Fruit fly (Drosophila melanogaster): ENCODE data around the gene Obp22a.

Obp22a gene

dm6 chr2L:2008980-2009954, 17.3 kb upstream of the Obp22a start, which contains the start of gene CG4238 (continued):
- TF ChIP-seq Deaf1 (tag; optimal IDR thresholded peaks at IDR 0.05), result peak; percentile 7
- peak; percentile 71 for TF ChIP-seq amos (GFP tag; IDR thresholded peaks at IDR 0.05; ENCODE audit: partially characterized antibody)
- TF ChIP-seq MBD-R2 (GFP tag; IDR thresholded peaks at IDR 0.05), result peak; percentile 86
- peak; percentile 16 for TF ChIP-seq gfzf (GFP tag; optimal IDR thresholded peaks at IDR 0.05)
- peak; percentile 72 for TF ChIP-seq trem (tag; optimal IDR thresholded peaks at IDR 0.05)
- peak; percentile 80 for TF ChIP-seq pita (GFP tag; optimal IDR thresholded peaks at IDR 0.05)
- peak; percentile 79 for TF ChIP-seq Elba2 (GFP tag; optimal IDR thresholded peaks at IDR 0.05)
- no peak for TF ChIP-seq CG7839 (tag; optimal IDR thresholded peaks at IDR 0.05)
- no peak for TF ChIP-seq ems (GFP tag; optimal IDR thresholded peaks at IDR 0.05)
- TF ChIP-seq Stat92E (GFP tag; optimal IDR thresholded peaks at IDR 0.05), result peak in 1 of 3 experiments; percentile 26
- TF ChIP-seq sug (tag; optimal IDR thresholded peaks at IDR 0.05), result peak; percentile 22
- peak; percentile 74 for TF ChIP-seq grn (GFP tag; optimal IDR thresholded peaks at IDR 0.05)
- TF ChIP-seq kni (GFP tag; optimal IDR thresholded peaks at IDR 0.05), result peak; percentile 5
- peak; percentile 1 for TF ChIP-seq Abd-B (GFP tag; optimal IDR thresholded peaks at IDR 0.05)
- peak; percentile 51 for TF ChIP-seq vnd (GFP tag; IDR thresholded peaks at IDR 0.05; ENCODE audit: partially characterized antibody)
- TF ChIP-seq rib (GFP tag; IDR thresholded peaks at IDR 0.05), result 0 out of 2 replicates have a peak, but pooled peaks have one; percentile 34
- no peak for TF ChIP-seq CG9727 (GFP tag; optimal IDR thresholded peaks at IDR 0.05)
- TF ChIP-seq B-H1 (GFP tag; IDR thresholded peaks at IDR 0.05), result no peak
- peak; percentile 48 for TF ChIP-seq pzg (GFP tag; optimal IDR thresholded peaks at IDR 0.05)
- TF ChIP-seq pho (GFP tag; optimal IDR thresholded peaks at IDR 0.05), result no peak
- peak; percentile 49 for TF ChIP-seq CG1603 (tag; optimal IDR thresholded peaks at IDR 0.05)
- TF ChIP-seq abd-A (tag; optimal IDR thresholded peaks at IDR 0.05), result peak; percentile 30
- peak; percentile 62 for TF ChIP-seq knrl (GFP tag; IDR thresholded peaks at IDR 0.05; ENCODE audit: partially characterized antibody)
- TF ChIP-seq CTCF (GFP tag; optimal IDR thresholded peaks at IDR 0.05), result peak; percentile 49
- peak; percentile 89 for TF ChIP-seq mld (GFP tag; IDR thresholded peaks at IDR 0.05; ENCODE audit: partially characterized antibody)
- TF ChIP-seq CG12659 (GFP tag; optimal IDR thresholded peaks at IDR 0.05), result peak; percentile 30
- TF ChIP-seq HmgZ (tag; optimal IDR thresholded peaks at IDR 0.05), result peak; percentile 57
- peak; percentile 56 for TF ChIP-seq CG8290 (GFP tag; optimal IDR thresholded peaks at IDR 0.05)
- peak in 1 of 2 experiments; percentile 61 for TF ChIP-seq CG8290 (tag; optimal IDR thresholded peaks at IDR 0.05)
- peak; percentile 22 for TF ChIP-seq CG10267 (tag; optimal IDR thresholded peaks at IDR 0.05)
- no peak for TF ChIP-seq CG13123 (GFP tag; optimal IDR thresholded peaks at IDR 0.05)
- peak; percentile 20 for TF ChIP-seq Max (GFP tag; optimal IDR thresholded peaks at IDR 0.05)
- peak; percentile 46 for TF ChIP-seq Dref (GFP tag; IDR thresholded peaks at IDR 0.05)
- TF ChIP-seq sens (GFP tag), result peak; percentile 17
- no peak for TF ChIP-seq ewg (GFP tag; optimal IDR thresholded peaks at IDR 0.05)
- TF ChIP-seq CoRest (tag; optimal IDR thresholded peaks at IDR 0.05), result peak; percentile 22
- TF ChIP-seq CG32532 (GFP tag; IDR thresholded peaks at IDR 0.05), result no peak
- TF ChIP-seq inv (GFP tag; IDR thresholded peaks at IDR 0.05; ENCODE audit: partially characterized antibody), result peak; percentile 12; the same call in 1 of the 2 replicates
- TF ChIP-seq nmo (GFP tag; optimal IDR thresholded peaks at IDR 0.05), result peak; percentile 22
- TF ChIP-seq Scr (GFP tag; IDR thresholded peaks at IDR 0.05; ENCODE audit: partially characterized antibody), result peak; percentile 68
- peak in 1 of 2 experiments; percentile 52 for TF ChIP-seq tll (GFP tag; optimal IDR thresholded peaks at IDR 0.05)
- peak; percentile 76 for TF ChIP-seq phol (tag; optimal IDR thresholded peaks at IDR 0.05)
- TF ChIP-seq crc (GFP tag; optimal IDR thresholded peaks at IDR 0.05), result no peak
- TF ChIP-seq dan (GFP tag; IDR thresholded peaks at IDR 0.05), result no peak
- TF ChIP-seq CG14050 (GFP tag; IDR thresholded peaks at IDR 0.05), result no peak
- TF ChIP-seq CG8924 (tag; optimal IDR thresholded peaks at IDR 0.05), result peak; percentile 16
- 0 out of 2 replicates have a peak, but pooled peaks have one; percentile 28 for TF ChIP-seq CG31441 (GFP tag; IDR thresholded peaks at IDR 0.05)

Measured in whole organism, embryonic.